Worm (Caenorhabditis elegans): ENCODE measurements around the gene Y38F1A.7.

Y38F1A.7 gene

ce11 chrII:12960206-12960605, 37.4 kb downstream of the Y38F1A.7 start:
- TF ChIP-seq egl-27 (tag; optimal IDR thresholded peaks at IDR 0.05), result no peak
- no peak for TF ChIP-seq nhr-23 (tag; optimal IDR thresholded peaks at IDR 0.05)
- no peak for TF ChIP-seq snpc-4 (tag; optimal IDR thresholded peaks at IDR 0.05)

DNA sequence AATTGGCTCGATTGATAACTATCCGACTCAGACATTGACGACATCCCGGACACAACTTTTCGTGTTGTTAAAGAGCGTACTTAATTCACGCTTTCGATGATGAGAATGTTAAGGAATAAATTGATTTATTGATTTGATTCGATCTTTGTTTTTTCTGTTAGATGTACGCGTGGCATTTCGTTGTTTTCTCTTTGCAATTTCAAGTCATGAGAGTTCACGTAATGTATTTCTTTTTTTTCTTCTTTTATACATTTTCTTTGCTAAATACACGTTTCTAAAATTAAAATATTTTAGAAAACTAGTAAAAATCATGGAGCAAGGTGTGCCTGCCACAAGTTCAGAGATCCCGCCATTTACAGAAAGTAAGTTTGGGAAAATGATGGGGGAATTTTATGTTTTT, 42.9 kb downstream of the Y38F1A.7 start, which contains the start of the genes Y38F1A.1 and Y38F1A.2:
Y38F1A.1 (minus strand) TSS at position 101 of the 400 bp plus-strand sequence.
Y38F1A.2 (plus strand) TSS at position 289 of the 400 bp plus-strand sequence.
- TF ChIP-seq nhr-10 (tag; optimal IDR thresholded peaks at IDR 0.05) (no peak), sma-9 (GFP tag; optimal IDR thresholded peaks at IDR 0.05) (no peak), sma-9 (tag; optimal IDR thresholded peaks at IDR 0.05) (no peak), lin-11 (tag; optimal IDR thresholded peaks at IDR 0.05) (no peak), crh-2 (tag; optimal IDR thresholded peaks at IDR 0.05) (no peak), C34F6.9 (tag; optimal IDR thresholded peaks at IDR 0.05) (no peak), elt-1 (tag; optimal IDR thresholded peaks at IDR 0.05) (no peak), blmp-1 (tag; optimal IDR thresholded peaks at IDR 0.05; ENCODE audit: insufficient read depth) (no peak), zag-1 (tag; optimal IDR thresholded peaks at IDR 0.05) (no peak), snpc-4 (tag; optimal IDR thresholded peaks at IDR 0.05) (no peak), nhr-237 (tag; optimal IDR thresholded peaks at IDR 0.05) (no peak), ceh-82 (tag; optimal IDR thresholded peaks at IDR 0.05) (no peak), nhr-6 (tag; optimal IDR thresholded peaks at IDR 0.05) (no peak), gmeb-1 (tag; optimal IDR thresholded peaks at IDR 0.05) (no peak)

DNA sequence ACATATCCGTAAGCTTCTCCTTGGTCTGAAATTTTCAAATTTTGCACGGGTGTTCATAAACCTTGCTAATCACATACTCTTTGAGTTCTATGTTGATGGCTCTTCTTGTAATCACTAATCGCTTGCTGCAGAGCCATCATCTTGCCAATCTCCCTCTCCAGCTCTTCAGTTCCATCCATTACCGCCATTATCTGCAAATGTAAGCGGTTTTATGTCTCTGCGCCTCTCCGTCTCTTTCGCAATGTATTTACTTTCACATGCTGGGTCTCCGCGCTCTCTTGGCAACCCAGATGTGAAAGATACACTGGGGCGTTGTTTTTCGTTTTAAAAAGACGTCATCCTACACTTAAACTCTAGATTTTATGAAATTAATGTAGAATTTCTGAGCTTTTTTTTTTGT, 44.3 kb downstream of the Y38F1A.7 start:
- no peak for TF ChIP-seq aly-2 (tag; optimal IDR thresholded peaks at IDR 0.05)
- TF ChIP-seq sma-3 (GFP tag; optimal IDR thresholded peaks at IDR 0.05), result peak; percentile 10
- no peak for TF ChIP-seq Y55F3AM.14 (GFP tag; optimal IDR thresholded peaks at IDR 0.05)
- no peak for TF ChIP-seq elt-3 (tag; optimal IDR thresholded peaks at IDR 0.05)
- peak; percentile 30 for TF ChIP-seq crh-2 (tag; optimal IDR thresholded peaks at IDR 0.05)
- no peak for TF ChIP-seq ama-1 (optimal IDR thresholded peaks at IDR 0.05)
- TF ChIP-seq egl-27 (tag; optimal IDR thresholded peaks at IDR 0.05), result no peak
- peak; percentile 3 for TF ChIP-seq gmeb-1 (tag; optimal IDR thresholded peaks at IDR 0.05)
- no peak for TF ChIP-seq peb-1 (tag; optimal IDR thresholded peaks at IDR 0.05)
- TF ChIP-seq unc-39 (tag; optimal IDR thresholded peaks at IDR 0.05), result no peak
- TF ChIP-seq snpc-4 (tag; optimal IDR thresholded peaks at IDR 0.05), result peak; percentile 76
- TF ChIP-seq sem-4 (tag; optimal IDR thresholded peaks at IDR 0.05), result no peak
- TF ChIP-seq dmd-4 (tag; optimal IDR thresholded peaks at IDR 0.05), result no peak
- no peak for TF ChIP-seq nhr-77 (tag; optimal IDR thresholded peaks at IDR 0.05)
- peak; percentile 63 for TF ChIP-seq nhr-129 (tag; optimal IDR thresholded peaks at IDR 0.05)
- TF ChIP-seq lsy-2 (tag; optimal IDR thresholded peaks at IDR 0.05), result peak in 1 of 2 experiments; percentile 49
- TF ChIP-seq sma-9 (GFP tag; optimal IDR thresholded peaks at IDR 0.05), result peak; percentile 59
- TF ChIP-seq sma-9 (tag; optimal IDR thresholded peaks at IDR 0.05), result no peak
- TF ChIP-seq alr-1 (tag; optimal IDR thresholded peaks at IDR 0.05), result no peak
- no peak for TF ChIP-seq nhr-21 (tag; optimal IDR thresholded peaks at IDR 0.05)
- peak; percentile 11 for TF ChIP-seq lin-13 (GFP tag; optimal IDR thresholded peaks at IDR 0.05)
- no peak for TF ChIP-seq ztf-1 (GFP tag; conservative IDR thresholded peaks at IDR 0.05)
- TF ChIP-seq unc-62 (GFP tag; optimal IDR thresholded peaks at IDR 0.05), result no peak
- peak; percentile 54 for TF ChIP-seq unc-55 (GFP tag; optimal IDR thresholded peaks at IDR 0.05)
- no peak for TF ChIP-seq ceh-16 (tag; optimal IDR thresholded peaks at IDR 0.05)
- peak; percentile 3 for TF ChIP-seq F13H6.1 (tag; optimal IDR thresholded peaks at IDR 0.05)
- TF ChIP-seq nhr-12 (tag; optimal IDR thresholded peaks at IDR 0.05), result no peak
- no peak for TF ChIP-seq ceh-82 (tag; optimal IDR thresholded peaks at IDR 0.05)
- peak; percentile 70 for TF ChIP-seq C34F6.9 (tag; optimal IDR thresholded peaks at IDR 0.05)
- TF ChIP-seq nhr-6 (tag; optimal IDR thresholded peaks at IDR 0.05), result no peak
- TF ChIP-seq mab-5 (tag; optimal IDR thresholded peaks at IDR 0.05), result no peak
- peak; percentile 31 for TF ChIP-seq fos-1 (tag; optimal IDR thresholded peaks at IDR 0.05)
- TF ChIP-seq lin-39 (tag; optimal IDR thresholded peaks at IDR 0.05), result no peak
- TF ChIP-seq mbf-1 (tag; optimal IDR thresholded peaks at IDR 0.05), result no peak
- TF ChIP-seq mdl-1 (tag; optimal IDR thresholded peaks at IDR 0.05), result no peak

Measured in whole organism, L2 larva.